Worm (Caenorhabditis elegans): Measurements from ENCODE around the gene T22G5.3.
A peak's percentile ranks its signal among the peaks of the same experiment; 100 is the strongest.

The T22G5.3 gene

ce11 chrV:13879241-13879640 lies 1.5 kb upstream of the T22G5.3 start, which contains the start of gene lbp-7 (continued):
- TF ChIP-seq lin-13 (GFP tag; optimal IDR thresholded peaks at IDR 0.05) (no peak), gei-8 (GFP tag; optimal IDR thresholded peaks at IDR 0.05) (no peak), fos-1 (tag; optimal IDR thresholded peaks at IDR 0.05) (no peak), dpl-1 (GFP tag; optimal IDR thresholded peaks at IDR 0.05) (no peak), hlh-30 (tag; optimal IDR thresholded peaks at IDR 0.05; ENCODE audit: insufficient read depth) (no peak), rbr-2 (tag; optimal IDR thresholded peaks at IDR 0.05) (no peak), F37D6.2 (tag; optimal IDR thresholded peaks at IDR 0.05) (no peak), snpc-4 (tag; optimal IDR thresholded peaks at IDR 0.05) (no peak), T26A8.4 (GFP tag; IDR thresholded peaks at IDR 0.05) (no peak), lin-15B (tag; optimal IDR thresholded peaks at IDR 0.05) (no peak), ceh-32 (tag; optimal IDR thresholded peaks at IDR 0.05; ENCODE audit: poor library complexity) (no peak), pha-4 (GFP tag; IDR thresholded peaks at IDR 0.05) (no peak), pha-4 (tag; optimal IDR thresholded peaks at IDR 0.05) (no peak), dmd-6 (GFP tag; IDR thresholded peaks at IDR 0.05) (peak; percentile 81), egl-43 (GFP tag; IDR thresholded peaks at IDR 0.05) (no peak), mxl-2 (GFP tag; conservative IDR thresholded peaks at IDR 0.05) (no peak), nhr-28 (tag; optimal IDR thresholded peaks at IDR 0.05) (peak; percentile 63), tra-1 (GFP tag; IDR thresholded peaks at IDR 0.05) (0 out of 2 replicates have a peak, but pooled peaks have one; percentile 25), nhr-41 (GFP tag; IDR thresholded peaks at IDR 0.05) (no peak), sdz-12 (GFP tag; optimal IDR thresholded peaks at IDR 0.05) (no peak), vab-7 (GFP tag; IDR thresholded peaks at IDR 0.05) (no peak), zip-11 (GFP tag; IDR thresholded peaks at IDR 0.05) (no peak), nhr-77 (tag; optimal IDR thresholded peaks at IDR 0.05) (peak; percentile 5), mep-1 (tag; optimal IDR thresholded peaks at IDR 0.05) (no peak), set-16 (GFP tag; IDR thresholded peaks at IDR 0.05) (no peak), dve-1 (tag; optimal IDR thresholded peaks at IDR 0.05; ENCODE audit: insufficient read depth) (peak; percentile 49), zfp-2 (tag; optimal IDR thresholded peaks at IDR 0.05) (no peak), madf-5 (GFP tag; IDR thresholded peaks at IDR 0.05) (no peak), hlh-11 (tag; optimal IDR thresholded peaks at IDR 0.05) (peak; percentile 55), spr-1 (tag; optimal IDR thresholded peaks at IDR 0.05) (no peak), duxl-1 (tag; optimal IDR thresholded peaks at IDR 0.05; ENCODE audit: poor library complexity) (no peak), daf-8 (GFP tag; IDR thresholded peaks at IDR 0.05) (no peak), nhr-111 (GFP tag; optimal IDR thresholded peaks at IDR 0.05) (no peak), ceh-28 (tag; optimal IDR thresholded peaks at IDR 0.05) (no peak), jun-1 (tag; optimal IDR thresholded peaks at IDR 0.05) (no peak), lim-7 (GFP tag; IDR thresholded peaks at IDR 0.05) (no peak), aha-1 (tag) (peak; percentile 31), Y48G9A.11 (GFP tag; IDR thresholded peaks at IDR 0.05) (no peak), zfp-3 (GFP tag; conservative IDR thresholded peaks at IDR 0.05) (no peak), ceh-62 (tag; optimal IDR thresholded peaks at IDR 0.05) (no peak), lin-29 (GFP tag; IDR thresholded peaks at IDR 0.05) (no peak), nhr-48 (tag; optimal IDR thresholded peaks at IDR 0.05) (no peak)

ce11 chrV:13880163-13880562 lies 544 bp upstream of the T22G5.3 start:
- TF ChIP-seq snpc-1.2 (GFP tag; IDR thresholded peaks at IDR 0.05) (no peak), daf-16 (GFP tag; optimal IDR thresholded peaks at IDR 0.05) (no peak), daf-16 (tag; optimal IDR thresholded peaks at IDR 0.05) (peak; percentile 22), R02D3.7 (tag; optimal IDR thresholded peaks at IDR 0.05) (no peak), F26F4.8 (GFP tag; conservative IDR thresholded peaks at IDR 0.05) (no peak), nhr-48 (tag; optimal IDR thresholded peaks at IDR 0.05) (no peak), nhr-6 (tag; optimal IDR thresholded peaks at IDR 0.05) (peak; percentile 20), tra-1 (GFP tag; IDR thresholded peaks at IDR 0.05) (no peak), gei-8 (GFP tag; optimal IDR thresholded peaks at IDR 0.05) (no peak), dpl-1 (GFP tag; optimal IDR thresholded peaks at IDR 0.05) (peak; percentile 19), F44E2.7 (GFP tag; IDR thresholded peaks at IDR 0.05) (no peak), unc-39 (tag; optimal IDR thresholded peaks at IDR 0.05) (no peak), nhr-28 (tag; optimal IDR thresholded peaks at IDR 0.05) (peak; percentile 2), mxl-2 (GFP tag; conservative IDR thresholded peaks at IDR 0.05) (no peak), vab-7 (GFP tag; IDR thresholded peaks at IDR 0.05) (no peak), dve-1 (tag; optimal IDR thresholded peaks at IDR 0.05; ENCODE audit: insufficient read depth) (peak; percentile 1), hlh-30 (tag; optimal IDR thresholded peaks at IDR 0.05; ENCODE audit: insufficient read depth) (peak; percentile 30)
